Fruit fly (Drosophila melanogaster) Kc167 (cell line): ENCODE data around the gene CG5500.

ENCODE experiments used
- Myc ChIP-seq: fragments of >200 bp; optimal IDR thresholded peaks from 2 replicates; lab custom pipeline; 2017; ENCODE audit warnings: missing external identifiers
- Sin3A ChIP-seq: fragments of >200 bp; optimal IDR thresholded peaks from 2 replicates; lab custom pipeline; 2018; ENCODE audit warnings: missing external identifiers
- h ChIP-seq: fragments of >200 bp; optimal IDR thresholded peaks from 3 replicates; lab custom pipeline; 2018; ENCODE audit warnings: missing external identifiers
- insv ChIP-seq: fragments of >200 bp; optimal IDR thresholded peaks from 3 replicates; lab custom pipeline; 2018; ENCODE audit warnings: missing external identifiers
- psq ChIP-seq: fragments of >200 bp; optimal IDR thresholded peaks from 2 replicates; lab custom pipeline; 2017; ENCODE audit warnings: missing external identifiers
- ttk ChIP-seq: sonication (Bioruptor generic); optimal IDR thresholded peaks from 2 replicates; lab custom pipeline; 2017; ENCODE audit warnings: missing external identifiers

The CG5500 gene

dm6 chr3R:26876432-26876831, at the start of gene CG5500:
Gene CG5500, plus strand, starts transcription at chr3R:26876630.
- TF ChIP-seq Sin3A (lab: Kevin White, UChicago) (no peak), h (lab: Kevin White, UChicago) (no peak), Myc (lab: Kevin White, UChicago) (no peak), insv (lab: Kevin White, UChicago) (no peak), ttk (lab: Kevin White, UChicago) (no peak), psq (lab: Kevin White, UChicago) (no peak)

- TF ChIP-seq Myc (lab: Kevin White, UChicago), result no peak
- TF ChIP-seq ttk (lab: Kevin White, UChicago), result no peak
- TF ChIP-seq h (lab: Kevin White, UChicago), result no peak
- TF ChIP-seq Sin3A (lab: Kevin White, UChicago), result no peak
- TF ChIP-seq psq (lab: Kevin White, UChicago), result no peak
- TF ChIP-seq insv (lab: Kevin White, UChicago), result no peak
Observed at dm6 chr3R:26831861-26832260, 44.6 kb upstream of the CG5500 start.

dm6 chr3R:26846446-26846845, 30.0 kb upstream of the CG5500 start:
- TF ChIP-seq Sin3A (lab: Kevin White, UChicago) (no peak), Myc (lab: Kevin White, UChicago) (no peak), ttk (lab: Kevin White, UChicago) (no peak), insv (lab: Kevin White, UChicago) (no peak)

dm6 chr3R:26853699-26854098, 22.7 kb upstream of the CG5500 start:
- no peak for TF ChIP-seq ttk (lab: Kevin White, UChicago)
- TF ChIP-seq Sin3A (lab: Kevin White, UChicago), result no peak

dm6 chr3R:26859228-26859627, 17.2 kb upstream of the CG5500 start:
- TF ChIP-seq insv (lab: Kevin White, UChicago) (no peak), psq (lab: Kevin White, UChicago) (no peak), Myc (lab: Kevin White, UChicago) (no peak), ttk (lab: Kevin White, UChicago) (no peak), Sin3A (lab: Kevin White, UChicago) (no peak)

dm6 chr3R:26862213-26862612, 14.2 kb upstream of the CG5500 start:
- no peak for TF ChIP-seq insv (lab: Kevin White, UChicago)
- no peak for TF ChIP-seq psq (lab: Kevin White, UChicago)
- no peak for TF ChIP-seq Sin3A (lab: Kevin White, UChicago)
- TF ChIP-seq h (lab: Kevin White, UChicago), result no peak
- no peak for TF ChIP-seq Myc (lab: Kevin White, UChicago)
- TF ChIP-seq ttk (lab: Kevin White, UChicago), result no peak

DNA sequence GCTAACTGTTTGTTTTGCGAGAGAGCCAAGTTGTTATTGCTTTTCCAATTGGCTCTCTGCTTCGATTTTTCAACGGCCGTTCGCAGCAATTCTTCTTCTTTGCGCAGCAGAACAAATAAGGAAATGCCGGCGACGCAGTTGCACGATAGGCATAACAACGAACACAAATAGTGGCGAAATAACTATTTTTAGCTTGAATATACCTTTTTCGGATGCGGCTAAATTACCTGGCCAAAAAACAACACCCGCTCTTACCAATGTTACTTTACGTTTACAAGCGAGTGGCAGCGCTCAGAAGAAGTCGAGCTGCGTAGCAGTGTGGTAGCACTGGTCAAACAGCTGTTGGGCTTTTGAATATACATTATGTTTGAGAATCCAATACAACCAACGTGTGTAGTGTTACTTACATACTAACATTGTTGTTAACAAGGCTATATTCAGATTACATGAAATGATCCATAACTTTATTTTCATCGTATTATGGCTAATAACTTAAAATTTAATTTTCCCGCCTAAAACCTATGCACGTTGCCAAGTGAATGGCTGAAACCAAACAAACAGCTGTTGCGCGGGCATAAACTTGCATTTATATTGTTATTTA, 13.5 kb upstream of the CG5500 start, which contains the start of the genes Lerp and IntS12:
Gene Lerp (minus strand): TSS at position 283 of the 601 bp plus-strand sequence.
Gene IntS12 (plus strand): TSS at position 529 of the 601 bp plus-strand sequence.
- TF ChIP-seq Sin3A (lab: Kevin White, UChicago) (no peak), h (lab: Kevin White, UChicago) (no peak), ttk (lab: Kevin White, UChicago) (no peak), Myc (lab: Kevin White, UChicago) (no peak), insv (lab: Kevin White, UChicago) (no peak), psq (lab: Kevin White, UChicago) (no peak)

- TF ChIP-seq insv (lab: Kevin White, UChicago) (no peak), Sin3A (lab: Kevin White, UChicago) (no peak), psq (lab: Kevin White, UChicago) (no peak), h (lab: Kevin White, UChicago) (no peak), ttk (lab: Kevin White, UChicago) (no peak), Myc (lab: Kevin White, UChicago) (no peak)
Observed at dm6 chr3R:26866577-26867456, 9.6 kb upstream of the CG5500 start, which contains the start of the genes ball and His2Av. Gene ball, minus strand, starts transcription at chr3R:26866807. Gene His2Av, plus strand, starts transcription at chr3R:26866929.

- TF ChIP-seq insv (lab: Kevin White, UChicago) (no peak), ttk (lab: Kevin White, UChicago) (no peak), Myc (lab: Kevin White, UChicago) (no peak), h (lab: Kevin White, UChicago) (no peak)
Observed at dm6 chr3R:26867457-26868044, 8.9 kb upstream of the CG5500 start.

- TF ChIP-seq insv (lab: Kevin White, UChicago), result no peak
- no peak for TF ChIP-seq h (lab: Kevin White, UChicago)
- no peak for TF ChIP-seq ttk (lab: Kevin White, UChicago)
- no peak for TF ChIP-seq psq (lab: Kevin White, UChicago)
- no peak for TF ChIP-seq Sin3A (lab: Kevin White, UChicago)
- no peak for TF ChIP-seq Myc (lab: Kevin White, UChicago)
Observed at dm6 chr3R:26869431-26869830, 7.0 kb upstream of the CG5500 start.

DNA sequence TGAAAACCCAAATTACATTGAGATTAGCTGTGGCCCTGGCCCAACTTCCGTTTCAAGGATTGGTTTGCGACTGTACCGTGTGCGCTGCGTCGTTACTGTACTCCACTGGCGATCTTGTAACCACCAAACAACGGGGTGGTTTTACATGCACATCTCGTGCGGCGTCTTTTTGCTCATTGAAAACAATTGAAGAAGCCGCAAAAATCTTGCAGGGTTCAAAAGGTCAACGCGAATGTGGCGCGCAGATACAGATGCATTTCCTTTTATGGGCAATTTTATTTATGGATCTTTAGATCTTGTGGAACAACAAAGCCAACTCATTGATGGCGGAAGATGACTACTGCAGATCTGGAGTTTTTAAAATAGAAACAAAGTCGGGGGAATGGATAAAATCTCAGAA, 5.9 kb upstream of the CG5500 start:
- TF ChIP-seq ttk (lab: Kevin White, UChicago), result no peak
- no peak for TF ChIP-seq psq (lab: Kevin White, UChicago)
- no peak for TF ChIP-seq Myc (lab: Kevin White, UChicago)
- TF ChIP-seq Sin3A (lab: Kevin White, UChicago), result no peak
- TF ChIP-seq h (lab: Kevin White, UChicago), result no peak
